Worm (Caenorhabditis elegans) whole organism, mixed stage, embryonic: ENCODE measurements around the gene gop-1.

ENCODE experiments used
- blmp-1 ChIP-seq: fragments of 150-350 bp; optimal IDR thresholded peaks from 2 replicates; lab custom pipeline; 2014; ENCODE audit warnings: missing biosample characterization, missing genetic modification characterization
- drap-1 ChIP-seq: fragments of 200-800 bp; sonication (Bioruptor generic); optimal IDR thresholded peaks from 3 replicates; lab custom pipeline; 2018; ENCODE audit warnings: mild to moderate bottlenecking, missing genetic modification characterization, missing compliant biosample characterization
- elt-3 ChIP-seq: fragments of 150-350 bp; optimal IDR thresholded peaks from 2 replicates; lab custom pipeline; 2014; ENCODE audit warnings: missing biosample characterization, missing genetic modification characterization
- flh-1 ChIP-seq: fragments of 200-800 bp; sonication (Bioruptor generic); optimal IDR thresholded peaks from 2 replicates; lab custom pipeline; 2018; ENCODE audit warnings: mild to moderate bottlenecking, missing genetic modification characterization, moderate library complexity, missing compliant biosample characterization
- mep-1 ChIP-seq: fragments of 150-350 bp; optimal IDR thresholded peaks from 2 replicates; lab custom pipeline; 2017; ENCODE audit warnings: missing biosample characterization, missing genetic modification reagents, missing genetic modification characterization, inconsistent platforms
- mls-2 ChIP-seq: sonication (generic microtip); optimal IDR thresholded peaks from 2 replicates; lab custom pipeline; 2016; ENCODE audit warnings: mild to moderate bottlenecking, missing genetic modification characterization, moderate library complexity, missing compliant biosample characterization
- nhr-28 ChIP-seq: fragments of 150-350 bp; optimal IDR thresholded peaks from 2 replicates; lab custom pipeline; 2014; ENCODE audit warnings: missing biosample characterization, missing genetic modification characterization
- pha-4 ChIP-seq: fragments of 150-350 bp; optimal IDR thresholded peaks from 2 replicates; lab custom pipeline; 2018; ENCODE audit warnings: missing biosample characterization, missing genetic modification reagents, missing genetic modification characterization
- unc-62 ChIP-seq: fragments of 150-350 bp; optimal IDR thresholded peaks from 2 replicates; lab custom pipeline; 2014; ENCODE audit warnings: missing biosample characterization, missing genetic modification reagents, missing genetic modification characterization
- ztf-11 ChIP-seq: fragments of 150-350 bp; optimal IDR thresholded peaks from 2 replicates; lab custom pipeline; 2014; ENCODE audit warnings: missing biosample characterization, missing genetic modification characterization

DNA sequence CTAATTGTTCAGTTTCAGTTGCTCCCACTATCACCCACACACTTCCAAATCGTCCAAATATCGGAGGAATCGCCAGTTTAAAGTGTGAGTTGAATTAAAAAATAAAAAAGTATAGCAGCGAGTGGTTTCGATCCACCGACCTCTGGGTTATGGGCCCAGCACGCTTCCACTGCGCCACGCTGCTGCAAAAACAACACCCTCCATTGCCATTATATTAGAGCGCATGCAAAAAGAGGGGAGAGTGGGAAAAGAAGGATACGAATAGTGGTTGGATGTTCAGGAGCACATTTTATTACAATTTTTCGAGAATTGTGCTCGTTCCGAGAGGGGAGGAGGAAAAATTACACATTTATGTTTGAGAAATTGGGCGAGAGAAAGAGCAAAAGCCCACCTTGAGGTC lies 40.6 kb downstream of the gop-1 start:
- TF ChIP-seq blmp-1 (tag; lab: Kevin White, UChicago) (no peak), unc-62 (GFP tag; lab: Kevin White, UChicago) (peak; percentile 65), mls-2 (tag; lab: Kevin White, UChicago) (peak; percentile 95), drap-1 (GFP tag; lab: Kevin White, UChicago) (peak; percentile 91), ztf-11 (tag; lab: Kevin White, UChicago) (peak; percentile 28), nhr-28 (tag; lab: Kevin White, UChicago) (peak; percentile 27), elt-3 (tag; lab: Kevin White, UChicago) (no peak), flh-1 (GFP tag; lab: Kevin White, UChicago) (peak; percentile 86), pha-4 (tag; lab: Kevin White, UChicago) (peak; percentile 38), mep-1 (tag; lab: Kevin White, UChicago) (peak; percentile 35)
